Worm (Caenorhabditis elegans) whole organism, mixed stage, embryonic: ENCODE measurements around the gene icd-1.

Experiments
- blmp-1 ChIP-seq: fragments of 150-350 bp; optimal IDR thresholded peaks from 2 replicates; lab custom pipeline; 2014; ENCODE audit warnings: missing biosample characterization, missing genetic modification characterization
- ces-1 ChIP-seq: fragments of 150-350 bp; optimal IDR thresholded peaks from 2 replicates; lab custom pipeline; 2014; ENCODE audit warnings: missing biosample characterization, missing genetic modification reagents, missing genetic modification characterization
- elt-1 ChIP-seq: sonication (generic microtip); optimal IDR thresholded peaks from 2 replicates; lab custom pipeline; 2017; ENCODE audit warnings: missing genetic modification characterization, mild to moderate bottlenecking, missing compliant biosample characterization, antibody characterized with exemption, moderate library complexity, borderline replicate concordance; ENCODE audit not compliant: insufficient read depth
- ham-2 ChIP-seq: fragments of 200-800 bp; sonication (Bioruptor generic); optimal IDR thresholded peaks from 2 replicates; lab custom pipeline; 2018; ENCODE audit warnings: mild to moderate bottlenecking, missing genetic modification characterization, missing compliant biosample characterization
- lin-13 ChIP-seq: fragments of 150-350 bp; optimal IDR thresholded peaks from 2 replicates; lab custom pipeline; 2014; ENCODE audit warnings: missing biosample characterization, missing genetic modification characterization
- nhr-12 ChIP-seq: fragments of 150-350 bp; optimal IDR thresholded peaks from 2 replicates; lab custom pipeline; 2014; ENCODE audit warnings: missing biosample characterization, missing genetic modification characterization
- nhr-2 ChIP-seq: fragments of 150-350 bp; optimal IDR thresholded peaks from 2 replicates; lab custom pipeline; 2014; ENCODE audit warnings: missing biosample characterization, missing genetic modification characterization
- nhr-237 ChIP-seq: fragments of 150-350 bp; optimal IDR thresholded peaks from 2 replicates; lab custom pipeline; 2014; ENCODE audit warnings: missing biosample characterization, missing genetic modification characterization
- nhr-28 ChIP-seq: fragments of 150-350 bp; optimal IDR thresholded peaks from 2 replicates; lab custom pipeline; 2014; ENCODE audit warnings: missing biosample characterization, missing genetic modification characterization
- nhr-76 ChIP-seq: sonication (generic microtip); optimal IDR thresholded peaks from 2 replicates; lab custom pipeline; 2017; ENCODE audit warnings: missing biosample characterization, missing genetic modification characterization
- pha-4 ChIP-seq: fragments of 150-350 bp; optimal IDR thresholded peaks from 2 replicates; lab custom pipeline; 2018; ENCODE audit warnings: missing biosample characterization, missing genetic modification reagents, missing genetic modification characterization
- sptf-1 ChIP-seq: sonication (generic microtip); optimal IDR thresholded peaks from 2 replicates; lab custom pipeline; 2017; ENCODE audit warnings: mild to moderate bottlenecking, missing genetic modification characterization, moderate library complexity, missing compliant biosample characterization
- unc-120 ChIP-seq: sonication (generic microtip); optimal IDR thresholded peaks from 2 replicates; lab custom pipeline; 2017; ENCODE audit warnings: missing genetic modification characterization, missing compliant biosample characterization; ENCODE audit not compliant: poor library complexity, severe bottlenecking
- ztf-11 ChIP-seq: fragments of 150-350 bp; optimal IDR thresholded peaks from 2 replicates; lab custom pipeline; 2014; ENCODE audit warnings: missing biosample characterization, missing genetic modification characterization

DNA sequence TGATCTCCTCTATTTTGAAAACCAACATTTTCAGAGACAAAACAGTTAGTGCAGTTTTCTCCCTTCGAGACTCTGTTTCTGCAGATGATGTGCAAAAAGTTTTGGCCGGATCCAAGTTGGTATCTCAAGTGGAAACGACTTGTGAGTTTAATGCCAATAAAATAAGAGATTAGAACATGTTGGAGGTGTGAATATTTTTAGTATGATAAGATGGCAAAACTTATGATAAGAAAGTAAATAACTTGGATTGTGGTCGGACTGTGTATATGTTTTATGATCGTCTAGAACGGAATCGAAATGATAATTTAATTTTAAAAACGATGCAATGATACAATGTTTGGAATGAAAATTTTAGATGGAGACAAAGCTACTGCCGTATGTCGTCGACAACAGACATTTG lies 43.5 kb upstream of the icd-1 start:
- TF ChIP-seq nhr-76 (tag; lab: Kevin White, UChicago) (no peak), elt-1 (no peak), pha-4 (tag; lab: Kevin White, UChicago) (no peak), sptf-1 (tag; lab: Kevin White, UChicago) (no peak), blmp-1 (tag; lab: Kevin White, UChicago) (no peak), ztf-11 (tag; lab: Kevin White, UChicago) (no peak), nhr-12 (no peak), unc-120 (tag; lab: Kevin White, UChicago) (no peak), ham-2 (GFP tag; lab: Kevin White, UChicago) (no peak), nhr-2 (tag; lab: Kevin White, UChicago) (no peak), ces-1 (GFP tag; lab: Kevin White, UChicago) (no peak), nhr-28 (tag; lab: Kevin White, UChicago) (no peak), nhr-237 (tag; lab: Kevin White, UChicago) (no peak), lin-13 (tag; lab: Kevin White, UChicago) (no peak)
